Worm (Caenorhabditis elegans) whole organism, mixed stage, embryonic: ENCODE results near the gene his-8.
"Not testable (repeated sequence)": the region's sequence is repeated elsewhere in the genome, so short reads cannot be mapped to it uniquely, and the experiment has no call there.

ENCODE experiments used
- M03D4.4 ChIP-seq: sonication (generic microtip); optimal IDR thresholded peaks from 2 replicates; lab custom pipeline; 2017; ENCODE audit warnings: mild to moderate bottlenecking, missing genetic modification characterization, missing compliant biosample characterization
- bed-3 ChIP-seq: fragments of 200-800 bp; sonication (Bioruptor generic); optimal IDR thresholded peaks from 3 replicates; lab custom pipeline; 2018; ENCODE audit warnings: mild to moderate bottlenecking, missing genetic modification characterization, moderate library complexity, missing compliant biosample characterization
- blmp-1 ChIP-seq: fragments of 150-350 bp; optimal IDR thresholded peaks from 2 replicates; lab custom pipeline; 2014; ENCODE audit warnings: missing biosample characterization, missing genetic modification characterization
- ceh-43 ChIP-seq: fragments of 200-800 bp; sonication (Bioruptor generic); optimal IDR thresholded peaks from 2 replicates; lab custom pipeline; 2018; ENCODE audit warnings: mild to moderate bottlenecking, missing genetic modification characterization, moderate library complexity, missing compliant biosample characterization
- cnd-1 ChIP-seq: fragments of 200-800 bp; sonication (Bioruptor generic); optimal IDR thresholded peaks from 2 replicates; lab custom pipeline; 2018; ENCODE audit warnings: mild to moderate bottlenecking, missing genetic modification characterization, missing compliant biosample characterization
- elt-1 ChIP-seq: sonication (generic microtip); optimal IDR thresholded peaks from 2 replicates; lab custom pipeline; 2017; ENCODE audit warnings: missing genetic modification characterization, mild to moderate bottlenecking, missing compliant biosample characterization, antibody characterized with exemption, moderate library complexity, borderline replicate concordance; ENCODE audit not compliant: insufficient read depth
- elt-3 ChIP-seq: fragments of 150-350 bp; optimal IDR thresholded peaks from 2 replicates; lab custom pipeline; 2014; ENCODE audit warnings: missing biosample characterization, missing genetic modification characterization
- ham-2 ChIP-seq: fragments of 200-800 bp; sonication (Bioruptor generic); optimal IDR thresholded peaks from 2 replicates; lab custom pipeline; 2018; ENCODE audit warnings: mild to moderate bottlenecking, missing genetic modification characterization, missing compliant biosample characterization
- hlh-1 ChIP-seq: fragments of 150-350 bp; optimal IDR thresholded peaks from 2 replicates; lab custom pipeline; 2014; ENCODE audit warnings: missing biosample characterization, missing genetic modification reagents, missing genetic modification characterization
- lin-13 ChIP-seq: fragments of 150-350 bp; optimal IDR thresholded peaks from 2 replicates; lab custom pipeline; 2014; ENCODE audit warnings: missing biosample characterization, missing genetic modification characterization
- lin-32 ChIP-seq: fragments of 200-800 bp; sonication (Bioruptor generic); optimal IDR thresholded peaks from 2 replicates; lab custom pipeline; 2018; ENCODE audit warnings: mild to moderate bottlenecking, missing genetic modification characterization, missing compliant biosample characterization
- lsy-2 ChIP-seq: fragments of 150-350 bp; optimal IDR thresholded peaks from 2 replicates; lab custom pipeline; 2014; ENCODE audit warnings: missing biosample characterization, missing genetic modification characterization
- mab-5 ChIP-seq: fragments of 150-350 bp; optimal IDR thresholded peaks from 2 replicates; lab custom pipeline; 2014; ENCODE audit warnings: missing biosample characterization, missing genetic modification characterization
- mep-1 ChIP-seq: fragments of 150-350 bp; optimal IDR thresholded peaks from 2 replicates; lab custom pipeline; 2017; ENCODE audit warnings: missing biosample characterization, missing genetic modification reagents, missing genetic modification characterization, inconsistent platforms
- mls-2 ChIP-seq: sonication (generic microtip); optimal IDR thresholded peaks from 2 replicates; lab custom pipeline; 2016; ENCODE audit warnings: mild to moderate bottlenecking, missing genetic modification characterization, moderate library complexity, missing compliant biosample characterization
- nhr-12 ChIP-seq: fragments of 150-350 bp; optimal IDR thresholded peaks from 2 replicates; lab custom pipeline; 2014; ENCODE audit warnings: missing biosample characterization, missing genetic modification characterization
- nhr-2 ChIP-seq: fragments of 150-350 bp; optimal IDR thresholded peaks from 2 replicates; lab custom pipeline; 2014; ENCODE audit warnings: missing biosample characterization, missing genetic modification characterization
- nhr-237 ChIP-seq: fragments of 150-350 bp; optimal IDR thresholded peaks from 2 replicates; lab custom pipeline; 2014; ENCODE audit warnings: missing biosample characterization, missing genetic modification characterization
- nhr-76 ChIP-seq: sonication (generic microtip); optimal IDR thresholded peaks from 2 replicates; lab custom pipeline; 2017; ENCODE audit warnings: missing biosample characterization, missing genetic modification characterization
- pha-4 ChIP-seq: fragments of 150-350 bp; optimal IDR thresholded peaks from 2 replicates; lab custom pipeline; 2018; ENCODE audit warnings: missing biosample characterization, missing genetic modification reagents, missing genetic modification characterization
- sem-2 ChIP-seq: fragments of 200-800 bp; sonication (Bioruptor generic); optimal IDR thresholded peaks from 2 replicates; lab custom pipeline; 2018; ENCODE audit warnings: mild to moderate bottlenecking, missing genetic modification characterization, missing compliant biosample characterization
- snpc-4 ChIP-seq: fragments of 150-350 bp; optimal IDR thresholded peaks from 2 replicates; lab custom pipeline; 2014; ENCODE audit warnings: missing biosample characterization, missing genetic modification characterization
- sptf-1 ChIP-seq: sonication (generic microtip); optimal IDR thresholded peaks from 2 replicates; lab custom pipeline; 2017; ENCODE audit warnings: mild to moderate bottlenecking, missing genetic modification characterization, moderate library complexity, missing compliant biosample characterization
- tbx-8 ChIP-seq: fragments of 200-800 bp; sonication (Bioruptor generic); optimal IDR thresholded peaks from 2 replicates; lab custom pipeline; 2018; ENCODE audit warnings: mild to moderate bottlenecking, missing genetic modification characterization, moderate library complexity, missing compliant biosample characterization
- unc-120 ChIP-seq: sonication (generic microtip); optimal IDR thresholded peaks from 2 replicates; lab custom pipeline; 2017; ENCODE audit warnings: missing genetic modification characterization, missing compliant biosample characterization; ENCODE audit not compliant: poor library complexity, severe bottlenecking
- unc-39 ChIP-seq: fragments of 150-350 bp; optimal IDR thresholded peaks from 2 replicates; lab custom pipeline; 2014; ENCODE audit warnings: missing biosample characterization, missing genetic modification characterization
- unc-62 ChIP-seq: fragments of 150-350 bp; optimal IDR thresholded peaks from 2 replicates; lab custom pipeline; 2014; ENCODE audit warnings: missing biosample characterization, missing genetic modification reagents, missing genetic modification characterization
- zip-8 ChIP-seq: fragments of 150-350 bp; optimal IDR thresholded peaks from 2 replicates; lab custom pipeline; 2014; ENCODE audit warnings: missing biosample characterization, missing genetic modification characterization
- ztf-11 ChIP-seq: fragments of 150-350 bp; optimal IDR thresholded peaks from 2 replicates; lab custom pipeline; 2014; ENCODE audit warnings: missing biosample characterization, missing genetic modification characterization

The his-8 gene

DNA sequence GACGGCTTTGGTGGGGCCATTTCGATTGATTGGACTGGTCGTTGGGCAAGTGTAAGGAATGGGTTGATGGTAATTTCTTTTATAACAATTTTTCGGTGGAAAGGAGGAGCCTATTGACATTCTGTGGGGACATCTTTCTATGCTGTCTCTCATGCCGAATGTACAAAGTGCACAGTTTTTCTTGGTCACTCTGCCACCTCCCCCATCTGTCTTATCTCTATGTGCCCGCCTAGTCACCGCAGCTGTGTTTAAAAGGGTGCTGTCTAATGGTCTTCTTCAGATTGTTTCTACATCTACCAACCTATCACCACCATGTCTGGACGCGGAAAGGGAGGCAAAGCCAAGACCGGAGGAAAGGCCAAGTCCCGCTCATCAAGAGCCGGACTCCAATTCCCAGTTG is at the start of gene his-8, which contains the start of gene his-7:
TSS of gene his-8 (minus strand) at position 20 of the 400 bp plus-strand sequence.
TSS of gene his-7 (plus strand) at position 313 of the 400 bp plus-strand sequence.
- not testable (repeated sequence) for TF ChIP-seq tbx-8 (GFP tag; lab: Kevin White, UChicago); elt-1 (tag; lab: Kevin White, UChicago); cnd-1 (tag; lab: Kevin White, UChicago)

DNA sequence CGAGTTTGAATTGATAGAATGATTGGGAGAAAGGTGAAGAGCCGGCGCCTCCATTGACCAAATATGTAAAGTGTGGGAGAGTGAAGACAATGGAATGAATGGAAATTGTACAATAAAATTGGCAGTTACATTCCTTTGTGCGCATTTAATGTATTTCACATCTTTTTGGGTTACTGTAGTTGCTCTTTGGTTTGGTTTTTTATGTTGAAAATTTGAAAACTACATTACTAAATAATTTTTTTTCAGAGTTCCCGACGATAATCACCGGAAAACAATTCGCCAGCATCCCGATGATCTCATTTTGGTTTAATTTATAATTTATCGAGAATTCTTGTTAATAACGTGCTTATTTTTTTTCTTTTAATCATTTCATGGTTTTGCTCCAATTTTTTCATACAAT is 48.1 kb upstream of the his-8 start, which contains the start of gene C10B5.1:
TSS of gene C10B5.1 (plus strand) at position 301 of the 400 bp plus-strand sequence.
- TF ChIP-seq unc-120 (tag; lab: Kevin White, UChicago) (no peak), bed-3 (no peak), nhr-237 (tag; lab: Kevin White, UChicago) (no peak), nhr-2 (tag; lab: Kevin White, UChicago) (no peak), unc-62 (GFP tag; lab: Kevin White, UChicago) (no peak), M03D4.4 (tag; lab: Kevin White, UChicago) (no peak), lin-13 (no peak), ztf-11 (tag; lab: Kevin White, UChicago) (no peak), sptf-1 (tag; lab: Kevin White, UChicago) (no peak), mls-2 (no peak), hlh-1 (tag; lab: Kevin White, UChicago) (no peak), sem-2 (GFP tag; lab: Kevin White, UChicago) (no peak)
- TF ChIP-seq, all 35 proteins: peak for 0

DNA sequence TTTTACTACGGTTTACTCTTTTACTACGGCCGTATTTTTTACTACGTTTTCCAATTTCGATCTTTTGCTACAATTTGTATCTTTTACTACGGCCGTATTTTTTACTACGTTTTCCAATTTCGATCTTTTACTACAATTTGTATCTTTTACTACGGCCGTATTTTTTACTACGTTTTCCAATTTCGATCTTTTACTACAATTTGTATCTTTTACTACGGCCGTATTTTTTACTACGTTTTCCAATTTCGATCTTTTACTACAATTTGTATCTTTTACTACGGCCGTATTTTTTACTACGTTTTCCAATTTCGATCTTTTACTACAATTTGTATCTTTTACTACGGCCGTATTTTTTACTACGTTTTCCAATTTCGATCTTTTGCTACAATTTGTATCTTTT is 41.9 kb upstream of the his-8 start, which contains the start of gene F25G6.1:
TSS of gene F25G6.1 (plus strand) at position 301 of the 400 bp plus-strand sequence.
- TF ChIP-seq nhr-12 (tag; lab: Kevin White, UChicago); elt-3; ham-2 (GFP tag; lab: Kevin White, UChicago): not testable (repeated sequence)

DNA sequence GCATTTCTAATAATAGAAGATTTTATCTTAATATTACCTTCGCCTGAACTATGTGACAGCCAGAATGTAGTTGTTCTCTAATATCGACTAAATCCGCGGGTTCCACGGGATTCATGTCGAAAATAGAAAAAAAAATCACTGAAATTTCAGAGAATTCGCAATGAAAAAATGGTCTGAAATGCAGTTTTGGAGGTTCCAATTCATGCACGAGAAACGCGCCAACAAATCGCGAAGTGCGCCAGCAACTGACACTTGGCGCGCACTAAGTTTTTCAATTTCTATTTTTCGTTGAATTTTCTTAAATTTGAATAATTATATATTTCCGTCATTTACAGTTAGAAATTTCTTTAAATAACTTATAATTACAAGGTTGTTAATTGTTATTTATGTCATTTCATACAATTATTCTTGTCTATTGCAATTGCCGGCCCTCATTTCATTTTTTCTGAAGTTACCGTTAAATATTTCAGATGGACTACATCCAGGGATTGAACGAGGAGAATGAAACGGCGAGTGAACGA is 37.0 kb upstream of the his-8 start, which contains the start of the genes F25G6.9 and symk-1:
TSS of gene F25G6.9 (minus strand) at position 160 of the 521 bp plus-strand sequence.
TSS of gene symk-1 (plus strand) at position 471 of the 521 bp plus-strand sequence.
- TF ChIP-seq lsy-2 (tag; lab: Kevin White, UChicago): peak; percentile 35
- no peak for TF ChIP-seq sem-2 (GFP tag; lab: Kevin White, UChicago)
- peak; percentile 45 for TF ChIP-seq lin-13
- no peak for TF ChIP-seq lin-32 (GFP tag; lab: Kevin White, UChicago)
- no peak for TF ChIP-seq bed-3
- TF ChIP-seq, all 35 proteins: peak for 2

DNA sequence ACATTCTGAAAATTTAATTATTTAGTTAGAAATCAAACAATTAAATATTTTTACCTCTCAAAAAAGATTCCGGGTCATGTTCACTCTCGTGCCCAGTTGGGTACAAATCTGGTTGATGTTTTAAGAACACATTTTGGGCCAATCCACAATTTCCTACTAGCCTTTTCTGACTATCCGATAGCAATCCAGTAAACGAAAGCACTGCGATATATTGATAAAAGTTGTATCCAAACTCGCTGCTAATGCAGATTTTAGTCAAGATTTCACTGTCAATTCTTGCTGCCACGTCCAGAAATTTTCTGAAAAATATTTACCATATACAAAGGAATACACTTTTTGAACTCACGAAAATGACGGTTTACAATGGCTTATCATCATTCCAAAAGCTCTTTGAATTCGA is 36.3 kb upstream of the his-8 start:
- TF ChIP-seq tbx-8 (GFP tag; lab: Kevin White, UChicago) (no peak), ceh-43 (GFP tag; lab: Kevin White, UChicago) (no peak), bed-3 (no peak), lsy-2 (tag; lab: Kevin White, UChicago) (no peak), sptf-1 (tag; lab: Kevin White, UChicago) (no peak)

DNA sequence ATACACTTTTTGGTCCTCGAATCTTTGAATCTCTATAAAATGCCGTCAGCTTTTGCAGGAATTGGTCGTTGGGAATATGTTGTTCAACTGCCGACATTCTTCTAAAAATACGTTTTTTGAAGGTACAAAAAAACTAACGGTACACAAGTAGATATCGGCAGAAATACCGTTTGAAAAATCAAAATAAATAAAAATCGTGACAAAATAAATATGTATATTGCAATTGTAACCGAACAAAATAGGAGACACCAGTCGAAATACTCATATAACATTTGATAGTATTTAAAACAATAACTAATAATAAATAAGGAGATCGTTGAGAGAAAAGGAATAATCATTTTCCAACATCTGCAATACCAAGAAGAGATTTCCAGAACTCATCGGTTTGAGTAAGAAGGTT is 32.2 kb upstream of the his-8 start, which contains the start of gene F25G6.8:
TSS of gene F25G6.8 (minus strand) at position 101 of the 400 bp plus-strand sequence.
- TF ChIP-seq zip-8 (tag; lab: Kevin White, UChicago) (no peak), snpc-4 (no peak), cnd-1 (tag; lab: Kevin White, UChicago) (no peak), bed-3 (no peak), elt-3 (no peak), nhr-76 (tag; lab: Kevin White, UChicago) (no peak), mls-2 (no peak), lin-13 (no peak), pha-4 (no peak), elt-1 (tag; lab: Kevin White, UChicago) (no peak), nhr-237 (tag; lab: Kevin White, UChicago) (no peak), unc-120 (tag; lab: Kevin White, UChicago) (no peak), tbx-8 (GFP tag; lab: Kevin White, UChicago) (no peak), sptf-1 (tag; lab: Kevin White, UChicago) (no peak), lin-32 (GFP tag; lab: Kevin White, UChicago) (no peak), blmp-1 (tag; lab: Kevin White, UChicago) (no peak), unc-39 (no peak), mep-1 (tag; lab: Kevin White, UChicago) (no peak), hlh-1 (tag; lab: Kevin White, UChicago) (no peak), mab-5 (tag; lab: Kevin White, UChicago) (no peak)
